Fruit fly (Drosophila melanogaster): ENCODE measurements around the gene CG3558.
A peak's percentile ranks its signal among the peaks of the same experiment; 100 is the strongest.

The CG3558 gene

dm6 chr2L:2972439-2972936 is 20.2 kb upstream of the CG3558 start, which contains the start of the genes Rrp1 and gammaTub23C (continued):
- TF ChIP-seq cg (GFP tag; optimal IDR thresholded peaks at IDR 0.05) (no peak), CG16779 (GFP tag; IDR thresholded peaks at IDR 0.05) (no peak), MBD-R2 (GFP tag; IDR thresholded peaks at IDR 0.05) (peak; percentile 76), CG18619 (GFP tag; optimal IDR thresholded peaks at IDR 0.05) (peak; percentile 94), Meics (GFP tag; optimal IDR thresholded peaks at IDR 0.05) (peak; percentile 93), lola (GFP tag; optimal IDR thresholded peaks at IDR 0.05) (peak in 1 of 3 experiments; percentile 95), Ptx1 (GFP tag; IDR thresholded peaks at IDR 0.05) (peak; percentile 92), CG10209 (GFP tag; optimal IDR thresholded peaks at IDR 0.05) (peak; percentile 93), HmgD (GFP tag; optimal IDR thresholded peaks at IDR 0.05) (peak; percentile 6), CG30020 (tag; optimal IDR thresholded peaks at IDR 0.05) (peak; percentile 83), CG11695 (GFP tag; IDR thresholded peaks at IDR 0.05) (peak; percentile 86), slp2 (GFP tag; optimal IDR thresholded peaks at IDR 0.05) (peak; percentile 62), inv (GFP tag; IDR thresholded peaks at IDR 0.05; ENCODE audit: partially characterized antibody) (no peak), nau (GFP tag; optimal IDR thresholded peaks at IDR 0.05) (no peak), yki (optimal IDR thresholded peaks at IDR 0.05) (no peak), CG2116 (GFP tag; optimal IDR thresholded peaks at IDR 0.05) (peak; percentile 83), sens (GFP tag) (peak; percentile 96), Atf3 (GFP tag; optimal IDR thresholded peaks at IDR 0.05) (peak; percentile 85), nmo (GFP tag; optimal IDR thresholded peaks at IDR 0.05) (peak; percentile 97), Eip74EF (GFP tag; optimal IDR thresholded peaks at IDR 0.05) (peak in 1 of 2 experiments; percentile 86), C15 (GFP tag; IDR thresholded peaks at IDR 0.05) (no peak), danr (GFP tag; IDR thresholded peaks at IDR 0.05) (peak; percentile 47; the same call in 1 of the 2 replicates), Hr39 (optimal IDR thresholded peaks at IDR 0.05) (no peak), tgo (GFP tag; IDR thresholded peaks at IDR 0.05) (peak; percentile 86), zen (tag; optimal IDR thresholded peaks at IDR 0.05) (peak; percentile 81), CG9817 (tag; optimal IDR thresholded peaks at IDR 0.05) (peak; percentile 90), CG7271 (tag; optimal IDR thresholded peaks at IDR 0.05) (peak; percentile 35), Spps (tag; optimal IDR thresholded peaks at IDR 0.05) (peak; percentile 70), Dek (tag; optimal IDR thresholded peaks at IDR 0.05) (peak; percentile 85), CG6272 (GFP tag; IDR thresholded peaks at IDR 0.05) (peak; percentile 79; the same call in 1 of the 2 replicates), CG16815 (GFP tag; optimal IDR thresholded peaks at IDR 0.05) (peak; percentile 94), Hr51 (GFP tag; optimal IDR thresholded peaks at IDR 0.05) (peak; percentile 85 to 91), Blimp-1 (GFP tag; optimal IDR thresholded peaks at IDR 0.05) (peak; percentile 80), dimm (GFP tag; IDR thresholded peaks at IDR 0.05) (0 out of 2 replicates have a peak, but pooled peaks have one; percentile 24), B-H2 (GFP tag; optimal IDR thresholded peaks at IDR 0.05) (peak; percentile 83), sens-2 (GFP tag; IDR thresholded peaks at IDR 0.05) (peak; percentile 64), Dad (GFP tag; optimal IDR thresholded peaks at IDR 0.05) (peak; percentile 72), Gsc (GFP tag; IDR thresholded peaks at IDR 0.05) (peak; percentile 53; the same call in 1 of the 2 replicates), CG2120 (GFP tag; optimal IDR thresholded peaks at IDR 0.05) (peak; percentile 88), CG12391 (tag; optimal IDR thresholded peaks at IDR 0.05) (peak; percentile 94), kay (GFP tag; optimal IDR thresholded peaks at IDR 0.05) (peak; percentile 83), ssp (GFP tag; IDR thresholded peaks at IDR 0.05) (peak; percentile 80), CG7786 (GFP tag; optimal IDR thresholded peaks at IDR 0.05) (peak; percentile 63), insv (GFP tag; optimal IDR thresholded peaks at IDR 0.05) (peak in 1 of 2 experiments; percentile 74), Kr (GFP tag; optimal IDR thresholded peaks at IDR 0.05) (no peak), Doc3 (GFP tag; IDR thresholded peaks at IDR 0.05; ENCODE audit: partially characterized antibody) (no peak), CG9876 (GFP tag; optimal IDR thresholded peaks at IDR 0.05) (peak; percentile 62), Awh (GFP tag; IDR thresholded peaks at IDR 0.05) (no peak), CG1647 (GFP tag; optimal IDR thresholded peaks at IDR 0.05) (peak; percentile 60), HmgZ (tag; optimal IDR thresholded peaks at IDR 0.05) (peak; percentile 78)
